Worm (Caenorhabditis elegans) whole organism, L2 larva: ENCODE results near the gene clc-6.

ENCODE experiments used
- egl-27 ChIP-seq: sonication (generic microtip); optimal IDR thresholded peaks from 3 replicates; lab custom pipeline; 2017; ENCODE audit warnings: missing biosample characterization, missing genetic modification reagents, missing genetic modification characterization
- elt-1 ChIP-seq: fragments of 150-350 bp; optimal IDR thresholded peaks from 2 replicates; lab custom pipeline; 2014; ENCODE audit warnings: missing biosample characterization, missing genetic modification characterization
- fos-1 ChIP-seq: fragments of 150-350 bp; optimal IDR thresholded peaks from 2 replicates; lab custom pipeline; 2014; ENCODE audit warnings: missing biosample characterization, missing genetic modification characterization
- lin-11 ChIP-seq: fragments of 150-350 bp; sonication (generic microtip); optimal IDR thresholded peaks from 2 replicates; lab custom pipeline; 2014; ENCODE audit warnings: missing biosample characterization, missing genetic modification characterization, inconsistent platforms, mixed read lengths
- mdl-1 ChIP-seq, 2 experiments: fragments of 150-350 bp in 1 of 2; sonication (generic microtip) in 1 of 2; optimal IDR thresholded peaks; 2 replicates each; lab custom pipeline; 2017; ENCODE audit warnings: missing biosample characterization in 2 of 2, missing genetic modification characterization in 2 of 2
- nhr-10 ChIP-seq: sonication (generic microtip); optimal IDR thresholded peaks from 2 replicates; lab custom pipeline; 2017; ENCODE audit warnings: missing biosample characterization, missing genetic modification characterization
- nhr-11 ChIP-seq: fragments of 150-350 bp; optimal IDR thresholded peaks from 2 replicates; lab custom pipeline; 2014; ENCODE audit warnings: missing biosample characterization, missing genetic modification characterization
- nhr-12 ChIP-seq: fragments of 150-350 bp; optimal IDR thresholded peaks from 2 replicates; lab custom pipeline; 2014; ENCODE audit warnings: missing biosample characterization, missing genetic modification characterization
- unc-55 ChIP-seq: fragments of 150-350 bp; sonication (generic microtip); optimal IDR thresholded peaks from 3 replicates; lab custom pipeline; 2014; ENCODE audit warnings: missing biosample characterization, missing genetic modification reagents, missing genetic modification characterization
- unc-62 ChIP-seq: fragments of 150-350 bp; optimal IDR thresholded peaks from 2 replicates; lab custom pipeline; 2014; ENCODE audit warnings: missing biosample characterization, missing genetic modification reagents, missing genetic modification characterization
- ztf-11 ChIP-seq: sonication (generic microtip); optimal IDR thresholded peaks from 2 replicates; lab custom pipeline; 2017; ENCODE audit warnings: missing biosample characterization, missing genetic modification characterization

DNA sequence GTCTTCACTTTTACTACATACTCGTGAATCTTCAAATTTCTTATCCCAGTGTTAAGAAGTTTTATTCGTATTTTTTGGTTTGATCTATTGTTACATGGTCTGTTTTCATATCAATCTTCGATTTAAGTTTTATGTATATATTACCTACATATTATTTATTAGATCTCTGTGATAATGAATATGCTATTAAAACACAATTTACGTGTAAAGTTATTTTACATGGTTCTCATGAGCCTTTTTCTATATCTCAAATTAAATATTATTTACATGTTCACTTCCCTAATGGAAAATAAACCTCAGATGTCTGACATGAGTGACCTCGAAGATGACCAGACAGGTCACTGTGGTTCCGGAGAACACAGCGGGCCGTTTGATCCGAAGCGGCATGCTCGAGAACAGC lies 48.5 kb upstream of the clc-6 start, which contains the start of gene mxl-1:
- TF ChIP-seq fos-1 (tag; lab: Kevin White, UChicago) (no peak), egl-27 (no peak), unc-55 (no peak), unc-62 (GFP tag; lab: Kevin White, UChicago) (no peak), mdl-1 (tag; optimal IDR thresholded peaks at IDR 0.05; lab: Kevin White, UChicago) (no peak), nhr-11 (no peak), ztf-11 (tag; lab: Kevin White, UChicago) (no peak), lin-11 (tag; lab: Kevin White, UChicago) (no peak), elt-1 (tag; lab: Kevin White, UChicago) (no peak), nhr-12 (tag; lab: Kevin White, UChicago) (no peak), nhr-10 (tag; lab: Kevin White, UChicago) (no peak)
